Fruit fly (Drosophila melanogaster) whole organism, prepupa: ENCODE data around the gene CG3224.

ENCODE experiments used
- Blimp-1 ChIP-seq: fragments of 200-800 bp; sonication (Bioruptor generic); optimal IDR thresholded peaks from 3 replicates; lab custom pipeline; 2017; ENCODE audit warnings: missing biosample characterization, missing genetic modification characterization, mild to moderate bottlenecking, moderate library complexity, missing genetic modification reagents
- CG10631 ChIP-seq: fragments of 200-800 bp; sonication (Bioruptor generic); optimal IDR thresholded peaks from 2 replicates; lab custom pipeline; 2016; ENCODE audit warnings: missing biosample characterization, missing genetic modification characterization
- CG10669 ChIP-seq: fragments of 200-800 bp; sonication (Bioruptor generic); optimal IDR thresholded peaks from 3 replicates; lab custom pipeline; 2018; ENCODE audit warnings: missing biosample characterization, mild to moderate bottlenecking, missing genetic modification characterization, moderate library complexity
- CG11294 ChIP-seq: fragments of 200-800 bp; sonication (Bioruptor generic); IDR thresholded peaks from 2 replicates; pipeline ENCODE4 v1.3.6; 2022; ENCODE audit warnings: missing biosample characterization, missing genetic modification characterization
- CG11902 ChIP-seq: fragments of 200-800 bp; sonication (Bioruptor generic); optimal IDR thresholded peaks from 3 replicates; lab custom pipeline; 2016; ENCODE audit warnings: missing biosample characterization, missing genetic modification characterization
- CG15336 ChIP-seq: fragments of 200-800 bp; sonication (Bioruptor generic); IDR thresholded peaks from 2 replicates; pipeline ENCODE4 v1.3.6; 2022; ENCODE audit warnings: missing biosample characterization, missing genetic modification characterization
- CG1621 ChIP-seq: fragments of 200-800 bp; sonication (Bioruptor generic); optimal IDR thresholded peaks from 3 replicates; lab custom pipeline; 2018; ENCODE audit warnings: missing biosample characterization, mild to moderate bottlenecking, missing genetic modification characterization
- CG16779 ChIP-seq: fragments of 200-800 bp; sonication (Bioruptor generic); optimal IDR thresholded peaks from 3 replicates; lab custom pipeline; 2017; ENCODE audit warnings: missing biosample characterization, mild to moderate bottlenecking, missing genetic modification characterization
- CG3032 ChIP-seq: fragments of 200-800 bp; optimal IDR thresholded peaks from 2 replicates; lab custom pipeline; 2019; ENCODE audit warnings: missing biosample characterization, mild to moderate bottlenecking, missing genetic modification characterization, moderate library complexity
- CG31627 ChIP-seq: fragments of 200-800 bp; sonication (Bioruptor generic); optimal IDR thresholded peaks from 3 replicates; lab custom pipeline; 2016; ENCODE audit warnings: missing biosample characterization, missing genetic modification characterization
- CG32006 ChIP-seq: fragments of 200-800 bp; sonication (Bioruptor generic); optimal IDR thresholded peaks from 3 replicates; lab custom pipeline; 2017; ENCODE audit warnings: missing biosample characterization, mild to moderate bottlenecking, missing genetic modification characterization
- CG34406 ChIP-seq: fragments of 200-800 bp; sonication (Bioruptor generic); optimal IDR thresholded peaks from 3 replicates; lab custom pipeline; 2016; ENCODE audit warnings: missing biosample characterization, missing genetic modification characterization
- CG4318 ChIP-seq: fragments of 200-800 bp; sonication (Bioruptor generic); optimal IDR thresholded peaks from 3 replicates; lab custom pipeline; 2017; ENCODE audit warnings: missing biosample characterization, mild to moderate bottlenecking, missing genetic modification characterization
- CG6276 ChIP-seq: fragments of 200-800 bp; sonication (Bioruptor generic); optimal IDR thresholded peaks from 2 replicates; lab custom pipeline; 2017; ENCODE audit warnings: missing biosample characterization, mild to moderate bottlenecking, missing genetic modification characterization
- CG6808 ChIP-seq: fragments of 200-800 bp; sonication (Bioruptor generic); optimal IDR thresholded peaks from 3 replicates; lab custom pipeline; 2017; ENCODE audit warnings: missing biosample characterization, missing genetic modification characterization, mild to moderate bottlenecking, moderate library complexity, missing genetic modification reagents
- CG6854 ChIP-seq: fragments of 200-800 bp; sonication (Bioruptor generic); optimal IDR thresholded peaks from 2 replicates; lab custom pipeline; 2017; ENCODE audit warnings: missing biosample characterization, mild to moderate bottlenecking, missing genetic modification characterization
- CG7368 ChIP-seq: fragments of 200-800 bp; sonication (Bioruptor generic); optimal IDR thresholded peaks from 3 replicates; lab custom pipeline; 2016; ENCODE audit warnings: missing biosample characterization, missing genetic modification characterization
- CG8119 ChIP-seq: fragments of 200-800 bp; sonication (Bioruptor generic); IDR thresholded peaks from 3 replicates; pipeline ENCODE4 v1.3.6; 2022; ENCODE audit warnings: missing biosample characterization, missing genetic modification characterization
- CG8319 ChIP-seq: fragments of 200-800 bp; sonication (Bioruptor generic); optimal IDR thresholded peaks from 3 replicates; lab custom pipeline; 2016; ENCODE audit warnings: missing biosample characterization, missing genetic modification characterization
- CG8632 ChIP-seq: fragments of 200-800 bp; sonication (Bioruptor generic); optimal IDR thresholded peaks from 3 replicates; lab custom pipeline; 2016; ENCODE audit warnings: missing biosample characterization, missing genetic modification characterization
- CG9139 ChIP-seq: fragments of 200-800 bp; sonication (Bioruptor generic); optimal IDR thresholded peaks from 3 replicates; lab custom pipeline; 2017; ENCODE audit warnings: missing biosample characterization, mild to moderate bottlenecking, missing genetic modification characterization
- Eip75B ChIP-seq: fragments of 200-800 bp; sonication (Bioruptor generic); optimal IDR thresholded peaks from 3 replicates; lab custom pipeline; 2016; ENCODE audit warnings: missing biosample characterization, missing genetic modification characterization
- Eip78C ChIP-seq: fragments of 200-800 bp; sonication (Bioruptor generic); peaks from one replicate; lab custom pipeline; 2016; ENCODE audit warnings: missing biosample characterization, missing genetic modification characterization
- Eip93F ChIP-seq: fragments of 200-800 bp; sonication (Bioruptor generic); optimal IDR thresholded peaks from 2 replicates; lab custom pipeline; 2016; ENCODE audit warnings: missing biosample characterization, mild to moderate bottlenecking, missing genetic modification characterization
- Ets21C ChIP-seq: fragments of 200-800 bp; sonication (Bioruptor generic); optimal IDR thresholded peaks from 3 replicates; lab custom pipeline; 2016; ENCODE audit warnings: missing biosample characterization, missing genetic modification characterization
- Ets96B ChIP-seq: fragments of 200-800 bp; optimal IDR thresholded peaks from 2 replicates; lab custom pipeline; 2019; ENCODE audit warnings: missing biosample characterization, mild to moderate bottlenecking, missing genetic modification characterization, moderate library complexity
- Gug ChIP-seq: fragments of 200-800 bp; sonication (Bioruptor generic); IDR thresholded peaks from 2 replicates; pipeline ENCODE4 v1.3.6; 2022; ENCODE audit warnings: missing biosample characterization, missing genetic modification characterization
- Hr38 ChIP-seq: sonication (Bioruptor generic); optimal IDR thresholded peaks from 2 replicates; lab custom pipeline; 2016; ENCODE audit warnings: missing biosample characterization, missing genetic modification characterization
- Hr39 ChIP-seq: fragments of 200-800 bp; sonication (Bioruptor generic); optimal IDR thresholded peaks from 2 replicates; lab custom pipeline; 2016; ENCODE audit warnings: missing biosample characterization, missing genetic modification characterization
- Lpt ChIP-seq: fragments of 200-800 bp; sonication (Bioruptor generic); optimal IDR thresholded peaks from 3 replicates; lab custom pipeline; 2016; ENCODE audit warnings: missing biosample characterization, missing genetic modification characterization
- OdsH ChIP-seq: fragments of 200-800 bp; sonication (Bioruptor generic); optimal IDR thresholded peaks from 3 replicates; lab custom pipeline; 2016; ENCODE audit warnings: missing biosample characterization, missing genetic modification characterization
- Smox ChIP-seq: fragments of 200-800 bp; sonication (Bioruptor generic); optimal IDR thresholded peaks from 3 replicates; lab custom pipeline; 2016; ENCODE audit warnings: missing biosample characterization, missing genetic modification characterization
- Sox14 ChIP-seq: fragments of 200-800 bp; sonication (Bioruptor generic); optimal IDR thresholded peaks from 3 replicates; lab custom pipeline; 2016; ENCODE audit warnings: missing biosample characterization, missing genetic modification characterization
- Sox15 ChIP-seq: fragments of 200-800 bp; sonication (Bioruptor generic); optimal IDR thresholded peaks from 3 replicates; lab custom pipeline; 2016; ENCODE audit warnings: missing biosample characterization, missing genetic modification characterization
- achi ChIP-seq: fragments of 200-800 bp; sonication (Bioruptor generic); optimal IDR thresholded peaks from 3 replicates; lab custom pipeline; 2016; ENCODE audit warnings: missing biosample characterization, missing genetic modification characterization
- acj6 ChIP-seq: fragments of 200-800 bp; sonication (Bioruptor generic); optimal IDR thresholded peaks from 3 replicates; lab custom pipeline; 2016; ENCODE audit warnings: missing biosample characterization, missing genetic modification characterization
- cyc ChIP-seq: fragments of 200-800 bp; sonication (Bioruptor generic); optimal IDR thresholded peaks from 3 replicates; lab custom pipeline; 2016; ENCODE audit warnings: missing biosample characterization, missing genetic modification characterization
- dac ChIP-seq: fragments of 200-800 bp; sonication (Bioruptor generic); optimal IDR thresholded peaks from 2 replicates; lab custom pipeline; 2017; ENCODE audit warnings: missing biosample characterization, mild to moderate bottlenecking, missing genetic modification characterization
- dsx ChIP-seq: fragments of 200-800 bp; optimal IDR thresholded peaks from 3 replicates; lab custom pipeline; 2019; ENCODE audit warnings: missing biosample characterization, mild to moderate bottlenecking, missing genetic modification characterization, moderate library complexity; ENCODE audit not compliant: poor library complexity, severe bottlenecking
- eg ChIP-seq: fragments of 200-800 bp; sonication (Bioruptor generic); IDR thresholded peaks from 3 replicates; pipeline ENCODE4 v1.3.6; 2022; ENCODE audit warnings: missing biosample characterization, missing genetic modification characterization
- esn ChIP-seq: fragments of 200-800 bp; sonication (Bioruptor generic); optimal IDR thresholded peaks from 2 replicates; lab custom pipeline; 2016; ENCODE audit warnings: missing biosample characterization, mild to moderate bottlenecking, missing genetic modification characterization, moderate library complexity
- fd85E ChIP-seq: fragments of 200-800 bp; sonication (Bioruptor generic); optimal IDR thresholded peaks from 3 replicates; lab custom pipeline; 2016; ENCODE audit warnings: missing biosample characterization, missing genetic modification characterization
- fkh ChIP-seq: fragments of 200-800 bp; sonication (Bioruptor generic); optimal IDR thresholded peaks from 3 replicates; lab custom pipeline; 2017; ENCODE audit warnings: missing biosample characterization, mild to moderate bottlenecking, missing genetic modification characterization, moderate library complexity
- lz ChIP-seq: fragments of 200-800 bp; sonication (Bioruptor generic); optimal IDR thresholded peaks from 3 replicates; lab custom pipeline; 2016; ENCODE audit warnings: missing biosample characterization, missing genetic modification characterization
- pdm3 ChIP-seq: fragments of 200-800 bp; sonication (Bioruptor generic); optimal IDR thresholded peaks from 3 replicates; lab custom pipeline; 2016; ENCODE audit warnings: missing biosample characterization, missing genetic modification characterization
- salr ChIP-seq, 2 experiments: fragments of 200-800 bp; sonication (Bioruptor generic); optimal IDR thresholded peaks; 3 replicates each; lab custom pipeline; 2016 to 2018; ENCODE audit warnings: missing biosample characterization in 2 of 2, missing genetic modification characterization in 2 of 2, mild to moderate bottlenecking in 1 of 2
- spab ChIP-seq: fragments of 200-800 bp; sonication (Bioruptor generic); optimal IDR thresholded peaks from 2 replicates; lab custom pipeline; 2017; ENCODE audit warnings: missing biosample characterization, mild to moderate bottlenecking, missing genetic modification characterization, missing genetic modification reagents
- ss ChIP-seq, 2 experiments: fragments of 200-800 bp; sonication (Bioruptor generic); optimal IDR thresholded peaks; 2 replicates in 1 of 2; 3 replicates in 1 of 2; lab custom pipeline; 2017 to 2018; ENCODE audit warnings: mild to moderate bottlenecking in 2 of 2, missing biosample characterization in 2 of 2, missing genetic modification characterization in 2 of 2, moderate library complexity in 1 of 2
- svp ChIP-seq: fragments of 200-800 bp; sonication (Bioruptor generic); peaks from one replicate; lab custom pipeline; 2016; ENCODE audit warnings: missing biosample characterization, missing genetic modification characterization
- topi ChIP-seq: fragments of 200-800 bp; sonication (Bioruptor generic); optimal IDR thresholded peaks from 3 replicates; lab custom pipeline; 2016; ENCODE audit warnings: missing biosample characterization, missing genetic modification characterization
- vri ChIP-seq: fragments of 200-800 bp; sonication (Bioruptor generic); optimal IDR thresholded peaks from 3 replicates; lab custom pipeline; 2016; ENCODE audit warnings: missing biosample characterization, mild to moderate bottlenecking, missing genetic modification characterization

The CG3224 gene

dm6 chrX:6699255-6699885, 38.1 kb upstream of the CG3224 start, which contains the start of gene CG14441:
TSS of gene CG14441 (plus strand) at chrX:6699508.
- TF ChIP-seq CG6808 (GFP tag; lab: Kevin White, UChicago) (peak; percentile 58), CG11294 (no peak), Ets96B (tag; lab: Kevin White, UChicago) (peak; percentile 37), Blimp-1 (no peak), Eip75B (peak; percentile 23), CG15336 (GFP tag; lab: Robert Waterston, UW) (peak; percentile 68), CG6854 (GFP tag; lab: Kevin White, UChicago) (peak; percentile 55), Smox (GFP tag; lab: Kevin White, UChicago) (peak; percentile 6), esn (GFP tag; lab: Kevin White, UChicago) (peak; percentile 65), CG8632 (GFP tag; lab: Kevin White, UChicago) (peak; percentile 52), OdsH (GFP tag; lab: Kevin White, UChicago) (peak; percentile 29), CG9139 (GFP tag; lab: Kevin White, UChicago) (peak; percentile 70), dac (no peak), fd85E (no peak), pdm3 (GFP tag; lab: Kevin White, UChicago) (peak; percentile 46), Eip78C (peak; percentile 93), CG8119 (GFP tag; lab: Robert Waterston, UW) (no peak; the same call in 1 of the 3 replicates), CG10631 (GFP tag; lab: Kevin White, UChicago) (peak; percentile 6), acj6 (GFP tag; lab: Kevin White, UChicago) (no peak), CG31627 (GFP tag; lab: Kevin White, UChicago) (no peak), eg (peak; percentile 32; the same call in 1 of the 3 replicates), CG7368 (peak; percentile 13), ss (GFP tag; optimal IDR thresholded peaks at IDR 0.05; lab: Kevin White, UChicago) (peak; percentile 75 to 81), Gug (no peak), CG16779 (tag; lab: Kevin White, UChicago) (peak; percentile 75), Ets21C (GFP tag; lab: Kevin White, UChicago) (peak; percentile 17), Hr38 (GFP tag; lab: Kevin White, UChicago) (no peak), salr (GFP tag; optimal IDR thresholded peaks at IDR 0.05; lab: Kevin White, UChicago) (no peak), Sox14 (GFP tag; lab: Kevin White, UChicago) (peak; percentile 58), topi (GFP tag; lab: Kevin White, UChicago) (peak; percentile 69), Lpt (GFP tag; lab: Kevin White, UChicago) (no peak), Sox15 (no peak), lz (GFP tag; lab: Kevin White, UChicago) (peak; percentile 38), spab (GFP tag; lab: Kevin White, UChicago) (no peak), CG1621 (tag; lab: Kevin White, UChicago) (peak; percentile 18), fkh (GFP tag; lab: Kevin White, UChicago) (peak; percentile 81), vri (GFP tag; lab: Kevin White, UChicago) (peak; percentile 62), CG11902 (no peak), CG3032 (peak; percentile 43), svp (peak; percentile 68), CG32006 (GFP tag; lab: Kevin White, UChicago) (peak; percentile 24), CG4318 (no peak), achi (GFP tag; lab: Kevin White, UChicago) (peak; percentile 25), CG6276 (GFP tag; lab: Kevin White, UChicago) (peak; percentile 18), cyc (GFP tag; lab: Kevin White, UChicago) (no peak), CG34406 (GFP tag; lab: Kevin White, UChicago) (peak; percentile 46), CG8319 (GFP tag; lab: Kevin White, UChicago) (no peak), dsx (peak; percentile 68), CG10669 (GFP tag; lab: Kevin White, UChicago) (peak; percentile 29), Eip93F (peak; percentile 67), Hr39 (GFP tag; lab: Kevin White, UChicago) (peak; percentile 5)
